Worm (Caenorhabditis elegans): ENCODE measurements around the gene C48B4.3.

Gene C48B4.3

ce11 chrIII:9558463-9558862 lies 23.7 kb downstream of the C48B4.3 start, which contains the start of gene C48B4.6:
TSS of gene C48B4.6 (minus strand) at chrIII:9558563.
- no peak for TF ChIP-seq ceh-48 (tag; optimal IDR thresholded peaks at IDR 0.05)
- no peak for TF ChIP-seq ahr-1 (tag; optimal IDR thresholded peaks at IDR 0.05)
- no peak for TF ChIP-seq T23F11.4 (GFP tag; optimal IDR thresholded peaks at IDR 0.05)
- TF ChIP-seq K09A11.1 (tag; optimal IDR thresholded peaks at IDR 0.05; ENCODE audit: insufficient read depth): no peak
- TF ChIP-seq ceh-18 (tag; optimal IDR thresholded peaks at IDR 0.05): no peak
- no peak for TF ChIP-seq ceh-9 (tag; optimal IDR thresholded peaks at IDR 0.05)
- no peak for TF ChIP-seq hlh-30 (tag; optimal IDR thresholded peaks at IDR 0.05; ENCODE audit: insufficient read depth)
- no peak for TF ChIP-seq ceh-24 (tag; optimal IDR thresholded peaks at IDR 0.05)
- TF ChIP-seq madf-2 (tag; optimal IDR thresholded peaks at IDR 0.05): no peak
- TF ChIP-seq dmd-4 (tag; optimal IDR thresholded peaks at IDR 0.05; ENCODE audit: borderline replicate concordance): no peak
- TF ChIP-seq ceh-14 (tag; optimal IDR thresholded peaks at IDR 0.05): no peak
- TF ChIP-seq ceh-2 (tag; optimal IDR thresholded peaks at IDR 0.05): no peak
- TF ChIP-seq pqm-1 (tag; optimal IDR thresholded peaks at IDR 0.05): no peak

DNA sequence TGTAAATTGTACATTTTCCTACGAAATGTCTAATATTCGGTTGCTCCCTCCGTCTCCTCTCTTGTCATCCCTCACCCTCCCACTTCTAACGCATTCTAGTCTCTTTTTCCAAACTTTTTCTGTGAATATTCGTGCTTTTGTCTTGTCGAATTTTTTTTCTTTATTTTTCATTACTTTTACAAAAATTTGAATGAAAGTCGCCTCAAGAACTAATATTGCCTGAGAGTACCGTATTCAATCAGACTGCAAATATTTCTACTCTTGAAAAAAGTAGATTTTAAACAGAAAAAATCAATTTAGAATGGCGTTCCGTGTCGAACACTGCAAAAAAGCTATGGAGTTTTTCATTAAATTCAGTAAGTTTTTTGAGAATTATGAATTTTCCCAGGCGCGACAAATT lies 25.9 kb downstream of the C48B4.3 start, which contains the start of gene ZK1098.11:
TSS of gene ZK1098.11 (plus strand) at position 301 of the 400 bp plus-strand sequence.
- TF ChIP-seq ttx-3 (tag; optimal IDR thresholded peaks at IDR 0.05): no peak
- TF ChIP-seq ceh-14 (tag; optimal IDR thresholded peaks at IDR 0.05): no peak
- no peak for TF ChIP-seq syd-9 (tag; optimal IDR thresholded peaks at IDR 0.05)
- no peak for TF ChIP-seq sox-4 (tag; optimal IDR thresholded peaks at IDR 0.05)
- no peak for TF ChIP-seq ceh-6 (GFP tag; optimal IDR thresholded peaks at IDR 0.05)

- TF ChIP-seq pros-1 (tag; optimal IDR thresholded peaks at IDR 0.05): no peak
- TF ChIP-seq tbx-7 (tag; optimal IDR thresholded peaks at IDR 0.05): no peak
- TF ChIP-seq tbx-2 (tag; optimal IDR thresholded peaks at IDR 0.05): peak; percentile 74
- peak; percentile 55 for TF ChIP-seq hlh-8 (tag; optimal IDR thresholded peaks at IDR 0.05)
- no peak for TF ChIP-seq pax-1 (tag; optimal IDR thresholded peaks at IDR 0.05)
- no peak for TF ChIP-seq eyg-1 (tag; optimal IDR thresholded peaks at IDR 0.05)
- peak; percentile 0 for TF ChIP-seq unc-86 (tag; optimal IDR thresholded peaks at IDR 0.05)
- peak; percentile 1 for TF ChIP-seq ama-1 (optimal IDR thresholded peaks at IDR 0.05)
- TF ChIP-seq hlh-30 (tag; optimal IDR thresholded peaks at IDR 0.05; ENCODE audit: insufficient read depth): peak; percentile 93
- peak; percentile 47 for TF ChIP-seq elt-2 (tag; optimal IDR thresholded peaks at IDR 0.05)
- peak; percentile 56 for TF ChIP-seq ztf-16 (tag; optimal IDR thresholded peaks at IDR 0.05)
- peak; percentile 99 for TF ChIP-seq ceh-48 (tag; optimal IDR thresholded peaks at IDR 0.05)
- TF ChIP-seq fax-1 (tag; optimal IDR thresholded peaks at IDR 0.05): no peak
- TF ChIP-seq K09A11.1 (tag; optimal IDR thresholded peaks at IDR 0.05; ENCODE audit: insufficient read depth): no peak
- TF ChIP-seq dmd-4 (tag; optimal IDR thresholded peaks at IDR 0.05; ENCODE audit: borderline replicate concordance): no peak
- TF ChIP-seq nhr-232 (tag; optimal IDR thresholded peaks at IDR 0.05): no peak
- TF ChIP-seq fkh-6 (tag; optimal IDR thresholded peaks at IDR 0.05): no peak
- peak; percentile 40 for TF ChIP-seq ets-4 (tag; optimal IDR thresholded peaks at IDR 0.05)
- no peak for TF ChIP-seq ceh-6 (GFP tag; optimal IDR thresholded peaks at IDR 0.05)
- no peak for TF ChIP-seq nhr-11 (tag; optimal IDR thresholded peaks at IDR 0.05)
- TF ChIP-seq ceh-18 (tag; optimal IDR thresholded peaks at IDR 0.05): peak; percentile 58
- peak; percentile 95 for TF ChIP-seq nfya-1 (tag; optimal IDR thresholded peaks at IDR 0.05)
- peak; percentile 84 for TF ChIP-seq ceh-31 (tag; optimal IDR thresholded peaks at IDR 0.05)
- peak; percentile 90 for TF ChIP-seq unc-55 (GFP tag; optimal IDR thresholded peaks at IDR 0.05)
- peak; percentile 36 for TF ChIP-seq rnt-1 (tag; optimal IDR thresholded peaks at IDR 0.05)
- TF ChIP-seq ref-2 (tag; optimal IDR thresholded peaks at IDR 0.05): peak; percentile 25
- TF ChIP-seq lin-11 (tag; optimal IDR thresholded peaks at IDR 0.05): no peak
- peak; percentile 78 for TF ChIP-seq pha-4 (tag; optimal IDR thresholded peaks at IDR 0.05)
- TF ChIP-seq hlh-13 (GFP tag; optimal IDR thresholded peaks at IDR 0.05): no peak
- peak; percentile 36 for TF ChIP-seq unc-42 (tag; optimal IDR thresholded peaks at IDR 0.05)
- TF ChIP-seq odd-2 (tag; optimal IDR thresholded peaks at IDR 0.05): no peak
- TF ChIP-seq pat-9 (tag; optimal IDR thresholded peaks at IDR 0.05): no peak
- TF ChIP-seq ceh-34 (tag; optimal IDR thresholded peaks at IDR 0.05): peak; percentile 70
- TF ChIP-seq hlh-15 (tag; optimal IDR thresholded peaks at IDR 0.05): no peak
- no peak for TF ChIP-seq ttx-3 (tag; optimal IDR thresholded peaks at IDR 0.05)
- no peak for TF ChIP-seq T23F11.4 (GFP tag; optimal IDR thresholded peaks at IDR 0.05)
- no peak for TF ChIP-seq pqm-1 (tag; optimal IDR thresholded peaks at IDR 0.05)
Observed at ce11 chrIII:9546016-9546659, 36.0 kb downstream of the C48B4.3 start, which contains the start of gene unc-16. TSS of gene unc-16 (plus strand) at chrIII:9546258.
